Worm (Caenorhabditis elegans): Measurements from ENCODE around the gene Y57G11C.1147.

DNA sequence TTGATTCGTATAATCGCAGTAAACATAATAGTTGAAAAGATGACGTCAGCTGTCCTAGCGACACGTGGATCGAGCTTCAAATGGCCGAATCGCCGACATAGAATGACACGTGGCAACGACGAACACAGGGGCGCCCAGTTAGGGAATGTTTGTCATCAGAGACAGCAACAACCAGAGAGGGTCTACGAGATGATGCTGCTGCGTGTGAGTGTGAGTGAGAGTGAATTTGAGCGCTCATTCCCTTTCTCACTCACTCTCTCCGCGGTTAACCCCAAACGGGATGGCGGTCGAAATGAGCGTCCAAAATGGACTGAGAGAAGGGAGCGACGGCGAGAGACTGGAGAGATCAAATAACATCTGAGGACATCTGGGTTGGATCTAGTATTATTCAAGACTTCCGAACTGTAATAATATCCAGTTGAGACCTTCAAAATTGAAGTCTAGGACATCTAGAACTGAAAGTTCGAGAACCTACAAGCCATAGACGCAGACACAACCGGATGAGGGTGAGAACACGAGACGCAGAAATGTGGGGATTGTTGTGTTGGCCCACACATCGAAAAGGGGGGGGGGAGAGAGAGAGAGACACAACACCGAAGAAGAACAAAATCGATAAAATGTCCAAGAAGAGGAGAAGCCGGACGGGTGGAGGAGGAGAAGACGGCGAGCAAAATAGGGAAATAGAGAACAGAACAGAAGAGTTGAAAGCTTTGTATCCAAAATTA, 3.3 kb downstream of the Y57G11C.1147 start:
- no peak for TF ChIP-seq ama-1 (optimal IDR thresholded peaks at IDR 0.05)
- TF ChIP-seq flt-1 (GFP tag; IDR thresholded peaks at IDR 0.05), result no peak
- no peak for TF ChIP-seq F13C5.2 (tag; optimal IDR thresholded peaks at IDR 0.05)
- no peak for TF ChIP-seq tbx-37 (GFP tag; conservative IDR thresholded peaks at IDR 0.05)
- no peak for TF ChIP-seq ceh-36 (tag; optimal IDR thresholded peaks at IDR 0.05)
- no peak for TF ChIP-seq ets-7 (tag; optimal IDR thresholded peaks at IDR 0.05)
- TF ChIP-seq pes-1 (GFP tag; IDR thresholded peaks at IDR 0.05), result no peak
- TF ChIP-seq aly-1 (tag; optimal IDR thresholded peaks at IDR 0.05), result no peak
- TF ChIP-seq hnd-1 (tag; optimal IDR thresholded peaks at IDR 0.05), result no peak
- no peak for TF ChIP-seq ceh-13 (GFP tag; optimal IDR thresholded peaks at IDR 0.05)
- TF ChIP-seq hmbx-1 (tag; optimal IDR thresholded peaks at IDR 0.05), result no peak
- no peak for TF ChIP-seq tbx-11 (GFP tag; IDR thresholded peaks at IDR 0.05)
